Fruit fly (Drosophila melanogaster) whole organism, prepupa: ENCODE measurements around the gene Mur2B.

ENCODE experiments used
- CG10631 ChIP-seq: fragments of 200-800 bp; sonication (Bioruptor generic); optimal IDR thresholded peaks from 2 replicates; lab custom pipeline; 2016; ENCODE audit warnings: missing biosample characterization, missing genetic modification characterization
- CG11294 ChIP-seq: fragments of 200-800 bp; sonication (Bioruptor generic); IDR thresholded peaks from 2 replicates; pipeline ENCODE4 v1.3.6; 2022; ENCODE audit warnings: missing biosample characterization, missing genetic modification characterization
- CG11762 ChIP-seq: fragments of 200-800 bp; sonication (Bioruptor generic); optimal IDR thresholded peaks from 3 replicates; lab custom pipeline; 2016; ENCODE audit warnings: missing biosample characterization, missing genetic modification characterization; ENCODE audit not compliant: insufficient read depth
- CG11902 ChIP-seq: fragments of 200-800 bp; sonication (Bioruptor generic); optimal IDR thresholded peaks from 3 replicates; lab custom pipeline; 2016; ENCODE audit warnings: missing biosample characterization, missing genetic modification characterization
- CG15336 ChIP-seq: fragments of 200-800 bp; sonication (Bioruptor generic); IDR thresholded peaks from 2 replicates; pipeline ENCODE4 v1.3.6; 2022; ENCODE audit warnings: missing biosample characterization, missing genetic modification characterization
- CG1621 ChIP-seq: fragments of 200-800 bp; sonication (Bioruptor generic); optimal IDR thresholded peaks from 3 replicates; lab custom pipeline; 2018; ENCODE audit warnings: missing biosample characterization, mild to moderate bottlenecking, missing genetic modification characterization
- CG16779 ChIP-seq: fragments of 200-800 bp; sonication (Bioruptor generic); optimal IDR thresholded peaks from 3 replicates; lab custom pipeline; 2017; ENCODE audit warnings: missing biosample characterization, mild to moderate bottlenecking, missing genetic modification characterization
- CG3032 ChIP-seq: fragments of 200-800 bp; optimal IDR thresholded peaks from 2 replicates; lab custom pipeline; 2019; ENCODE audit warnings: missing biosample characterization, mild to moderate bottlenecking, missing genetic modification characterization, moderate library complexity
- CG31627 ChIP-seq: fragments of 200-800 bp; sonication (Bioruptor generic); optimal IDR thresholded peaks from 3 replicates; lab custom pipeline; 2016; ENCODE audit warnings: missing biosample characterization, missing genetic modification characterization
- CG34406 ChIP-seq: fragments of 200-800 bp; sonication (Bioruptor generic); optimal IDR thresholded peaks from 3 replicates; lab custom pipeline; 2016; ENCODE audit warnings: missing biosample characterization, missing genetic modification characterization
- CG3919 ChIP-seq: fragments of 200-800 bp; sonication (Bioruptor generic); optimal IDR thresholded peaks from 3 replicates; lab custom pipeline; 2016; ENCODE audit warnings: missing biosample characterization, missing genetic modification characterization
- CG4318 ChIP-seq: fragments of 200-800 bp; sonication (Bioruptor generic); optimal IDR thresholded peaks from 3 replicates; lab custom pipeline; 2017; ENCODE audit warnings: missing biosample characterization, mild to moderate bottlenecking, missing genetic modification characterization
- CG6276 ChIP-seq: fragments of 200-800 bp; sonication (Bioruptor generic); optimal IDR thresholded peaks from 2 replicates; lab custom pipeline; 2017; ENCODE audit warnings: missing biosample characterization, mild to moderate bottlenecking, missing genetic modification characterization
- CG6792 ChIP-seq: fragments of 200-800 bp; sonication (Bioruptor generic); optimal IDR thresholded peaks from 3 replicates; lab custom pipeline; 2016; ENCODE audit warnings: missing biosample characterization, missing genetic modification characterization
- CG6808 ChIP-seq: fragments of 200-800 bp; sonication (Bioruptor generic); optimal IDR thresholded peaks from 3 replicates; lab custom pipeline; 2017; ENCODE audit warnings: missing biosample characterization, missing genetic modification characterization, mild to moderate bottlenecking, moderate library complexity, missing genetic modification reagents
- CG6854 ChIP-seq: fragments of 200-800 bp; sonication (Bioruptor generic); optimal IDR thresholded peaks from 2 replicates; lab custom pipeline; 2017; ENCODE audit warnings: missing biosample characterization, mild to moderate bottlenecking, missing genetic modification characterization
- CG7368 ChIP-seq: fragments of 200-800 bp; sonication (Bioruptor generic); optimal IDR thresholded peaks from 3 replicates; lab custom pipeline; 2016; ENCODE audit warnings: missing biosample characterization, missing genetic modification characterization
- CG8119 ChIP-seq: fragments of 200-800 bp; sonication (Bioruptor generic); IDR thresholded peaks from 3 replicates; pipeline ENCODE4 v1.3.6; 2022; ENCODE audit warnings: missing biosample characterization, missing genetic modification characterization
- CG8319 ChIP-seq: fragments of 200-800 bp; sonication (Bioruptor generic); optimal IDR thresholded peaks from 3 replicates; lab custom pipeline; 2016; ENCODE audit warnings: missing biosample characterization, missing genetic modification characterization
- CG8632 ChIP-seq: fragments of 200-800 bp; sonication (Bioruptor generic); optimal IDR thresholded peaks from 3 replicates; lab custom pipeline; 2016; ENCODE audit warnings: missing biosample characterization, missing genetic modification characterization
- CG9139 ChIP-seq: fragments of 200-800 bp; sonication (Bioruptor generic); optimal IDR thresholded peaks from 3 replicates; lab custom pipeline; 2017; ENCODE audit warnings: missing biosample characterization, mild to moderate bottlenecking, missing genetic modification characterization
- Eip75B ChIP-seq: fragments of 200-800 bp; sonication (Bioruptor generic); optimal IDR thresholded peaks from 3 replicates; lab custom pipeline; 2016; ENCODE audit warnings: missing biosample characterization, missing genetic modification characterization
- Eip78C ChIP-seq: fragments of 200-800 bp; sonication (Bioruptor generic); peaks from one replicate; lab custom pipeline; 2016; ENCODE audit warnings: missing biosample characterization, missing genetic modification characterization
- Ets21C ChIP-seq: fragments of 200-800 bp; sonication (Bioruptor generic); optimal IDR thresholded peaks from 3 replicates; lab custom pipeline; 2016; ENCODE audit warnings: missing biosample characterization, missing genetic modification characterization
- Gug ChIP-seq: fragments of 200-800 bp; sonication (Bioruptor generic); IDR thresholded peaks from 2 replicates; pipeline ENCODE4 v1.3.6; 2022; ENCODE audit warnings: missing biosample characterization, missing genetic modification characterization
- Hr38 ChIP-seq: sonication (Bioruptor generic); optimal IDR thresholded peaks from 2 replicates; lab custom pipeline; 2016; ENCODE audit warnings: missing biosample characterization, missing genetic modification characterization
- Hr4 ChIP-seq: fragments of 200-800 bp; sonication (Bioruptor generic); optimal IDR thresholded peaks from 3 replicates; lab custom pipeline; 2016; ENCODE audit warnings: missing biosample characterization, missing genetic modification characterization
- Lpt ChIP-seq: fragments of 200-800 bp; sonication (Bioruptor generic); optimal IDR thresholded peaks from 3 replicates; lab custom pipeline; 2016; ENCODE audit warnings: missing biosample characterization, missing genetic modification characterization
- Met ChIP-seq: fragments of 200-800 bp; sonication (Bioruptor generic); optimal IDR thresholded peaks from 3 replicates; lab custom pipeline; 2016; ENCODE audit warnings: missing biosample characterization, missing genetic modification characterization
- Smox ChIP-seq: fragments of 200-800 bp; sonication (Bioruptor generic); optimal IDR thresholded peaks from 3 replicates; lab custom pipeline; 2016; ENCODE audit warnings: missing biosample characterization, missing genetic modification characterization
- Sox102F ChIP-seq: fragments of 200-800 bp; sonication (Bioruptor generic); optimal IDR thresholded peaks from 2 replicates; lab custom pipeline; 2016; ENCODE audit warnings: missing biosample characterization, mild to moderate bottlenecking, missing genetic modification characterization
- Sox14 ChIP-seq: fragments of 200-800 bp; sonication (Bioruptor generic); optimal IDR thresholded peaks from 3 replicates; lab custom pipeline; 2016; ENCODE audit warnings: missing biosample characterization, missing genetic modification characterization
- Sox15 ChIP-seq: fragments of 200-800 bp; sonication (Bioruptor generic); optimal IDR thresholded peaks from 3 replicates; lab custom pipeline; 2016; ENCODE audit warnings: missing biosample characterization, missing genetic modification characterization
- achi ChIP-seq: fragments of 200-800 bp; sonication (Bioruptor generic); optimal IDR thresholded peaks from 3 replicates; lab custom pipeline; 2016; ENCODE audit warnings: missing biosample characterization, missing genetic modification characterization
- cyc ChIP-seq: fragments of 200-800 bp; sonication (Bioruptor generic); optimal IDR thresholded peaks from 3 replicates; lab custom pipeline; 2016; ENCODE audit warnings: missing biosample characterization, missing genetic modification characterization
- dac ChIP-seq: fragments of 200-800 bp; sonication (Bioruptor generic); optimal IDR thresholded peaks from 2 replicates; lab custom pipeline; 2017; ENCODE audit warnings: missing biosample characterization, mild to moderate bottlenecking, missing genetic modification characterization
- dsx ChIP-seq: fragments of 200-800 bp; optimal IDR thresholded peaks from 3 replicates; lab custom pipeline; 2019; ENCODE audit warnings: missing biosample characterization, mild to moderate bottlenecking, missing genetic modification characterization, moderate library complexity; ENCODE audit not compliant: poor library complexity, severe bottlenecking
- eg ChIP-seq: fragments of 200-800 bp; sonication (Bioruptor generic); IDR thresholded peaks from 3 replicates; pipeline ENCODE4 v1.3.6; 2022; ENCODE audit warnings: missing biosample characterization, missing genetic modification characterization
- esn ChIP-seq: fragments of 200-800 bp; sonication (Bioruptor generic); optimal IDR thresholded peaks from 2 replicates; lab custom pipeline; 2016; ENCODE audit warnings: missing biosample characterization, mild to moderate bottlenecking, missing genetic modification characterization, moderate library complexity
- fd59A ChIP-seq: fragments of 200-800 bp; sonication (Bioruptor generic); optimal IDR thresholded peaks from 2 replicates; lab custom pipeline; 2017; ENCODE audit warnings: missing biosample characterization, mild to moderate bottlenecking, missing genetic modification characterization, missing genetic modification reagents
- lz ChIP-seq: fragments of 200-800 bp; sonication (Bioruptor generic); optimal IDR thresholded peaks from 3 replicates; lab custom pipeline; 2016; ENCODE audit warnings: missing biosample characterization, missing genetic modification characterization
- pdm3 ChIP-seq: fragments of 200-800 bp; sonication (Bioruptor generic); optimal IDR thresholded peaks from 3 replicates; lab custom pipeline; 2016; ENCODE audit warnings: missing biosample characterization, missing genetic modification characterization
- salr ChIP-seq, 2 experiments: fragments of 200-800 bp; sonication (Bioruptor generic); optimal IDR thresholded peaks; 3 replicates each; lab custom pipeline; 2016 to 2018; ENCODE audit warnings: missing biosample characterization in 2 of 2, missing genetic modification characterization in 2 of 2, mild to moderate bottlenecking in 1 of 2
- topi ChIP-seq: fragments of 200-800 bp; sonication (Bioruptor generic); optimal IDR thresholded peaks from 3 replicates; lab custom pipeline; 2016; ENCODE audit warnings: missing biosample characterization, missing genetic modification characterization
- vri ChIP-seq: fragments of 200-800 bp; sonication (Bioruptor generic); optimal IDR thresholded peaks from 3 replicates; lab custom pipeline; 2016; ENCODE audit warnings: missing biosample characterization, mild to moderate bottlenecking, missing genetic modification characterization

Gene Mur2B

dm6 chrX:1668688-1669087 is at the start of gene Mur2B:
Gene Mur2B (minus strand): TSS chrX:1668788.
- TF ChIP-seq CG8119 (GFP tag; lab: Robert Waterston, UW) (no peak), CG11762 (GFP tag; lab: Kevin White, UChicago) (no peak), CG11902 (GFP tag; lab: Kevin White, UChicago) (no peak), Sox14 (GFP tag; lab: Kevin White, UChicago) (no peak), CG9139 (no peak), Eip75B (GFP tag; lab: Kevin White, UChicago) (no peak), CG8319 (GFP tag; lab: Kevin White, UChicago) (no peak), Sox102F (GFP tag; lab: Kevin White, UChicago) (no peak), Smox (GFP tag; lab: Kevin White, UChicago) (no peak)

- TF ChIP-seq topi (no peak), CG6808 (GFP tag; lab: Kevin White, UChicago) (no peak), Hr4 (GFP tag; lab: Kevin White, UChicago) (no peak), Smox (GFP tag; lab: Kevin White, UChicago) (no peak), dac (GFP tag; lab: Kevin White, UChicago) (no peak), cyc (GFP tag; lab: Kevin White, UChicago) (no peak)
These were observed 46.3 kb upstream of the Mur2B start for dm6 chrX:1714874-1715273.

- no peak for TF ChIP-seq vri
- TF ChIP-seq CG8319 (GFP tag; lab: Kevin White, UChicago) = no peak
- TF ChIP-seq CG15336 = no peak
- no peak for TF ChIP-seq Eip78C (GFP tag; lab: Kevin White, UChicago)
- no peak for TF ChIP-seq CG6276 (GFP tag; lab: Kevin White, UChicago)
- TF ChIP-seq CG8632 (GFP tag; lab: Kevin White, UChicago) = no peak
- no peak for TF ChIP-seq dsx
- TF ChIP-seq CG3032 = no peak
- no peak for TF ChIP-seq Ets21C
- no peak for TF ChIP-seq CG11294 (GFP tag; lab: Robert Waterston, UW)
- TF ChIP-seq CG16779 = no peak
- no peak for TF ChIP-seq Lpt (GFP tag; lab: Kevin White, UChicago)
These were observed 41.5 kb upstream of the Mur2B start, which contains the start of gene CG3795 for dm6 chrX:1710082-1710481. Gene CG3795 (minus strand): TSS chrX:1710182.

- TF ChIP-seq dsx = no peak
- no peak for TF ChIP-seq Lpt (GFP tag; lab: Kevin White, UChicago)
- no peak for TF ChIP-seq CG6854 (GFP tag; lab: Kevin White, UChicago)
- peak; percentile 16 for TF ChIP-seq Eip78C (GFP tag; lab: Kevin White, UChicago)
- TF ChIP-seq CG6808 (GFP tag; lab: Kevin White, UChicago) = peak; percentile 50
- no peak for TF ChIP-seq CG8632 (GFP tag; lab: Kevin White, UChicago)
- no peak for TF ChIP-seq Met (GFP tag; lab: Kevin White, UChicago)
- TF ChIP-seq Sox15 (GFP tag; lab: Kevin White, UChicago) = no peak
- no peak for TF ChIP-seq esn (GFP tag; lab: Kevin White, UChicago)
- no peak for TF ChIP-seq pdm3 (GFP tag; lab: Kevin White, UChicago)
- no peak for TF ChIP-seq CG11294 (GFP tag; lab: Robert Waterston, UW)
- TF ChIP-seq CG16779 = no peak
- TF ChIP-seq CG6792 = no peak
- TF ChIP-seq achi (GFP tag; lab: Kevin White, UChicago) = no peak
- no peak for TF ChIP-seq CG3919 (GFP tag; lab: Kevin White, UChicago)
- no peak for TF ChIP-seq CG11762 (GFP tag; lab: Kevin White, UChicago)
- TF ChIP-seq CG7368 (GFP tag; lab: Kevin White, UChicago) = no peak
- no peak for TF ChIP-seq CG10631 (GFP tag; lab: Kevin White, UChicago)
- no peak for TF ChIP-seq CG1621 (tag; lab: Kevin White, UChicago)
- peak; percentile 4 for TF ChIP-seq cyc (GFP tag; lab: Kevin White, UChicago)
- TF ChIP-seq CG31627 (GFP tag; lab: Kevin White, UChicago) = no peak
- TF ChIP-seq CG11902 (GFP tag; lab: Kevin White, UChicago) = no peak
- TF ChIP-seq Eip75B (GFP tag; lab: Kevin White, UChicago) = peak; percentile 27
- TF ChIP-seq dac (GFP tag; lab: Kevin White, UChicago) = no peak
- no peak for TF ChIP-seq CG3032
- TF ChIP-seq CG4318 = no peak
- TF ChIP-seq eg (GFP tag; lab: Robert Waterston, UW) = no peak
- 0 out of 2 replicates have a peak, but pooled peaks have one; percentile 9 for TF ChIP-seq CG15336
- no peak for TF ChIP-seq Gug (GFP tag; lab: Robert Waterston, UW)
- TF ChIP-seq salr (GFP tag; optimal IDR thresholded peaks at IDR 0.05; lab: Kevin White, UChicago) = no peak
- no peak for TF ChIP-seq CG34406
- no peak for TF ChIP-seq vri
- no peak for TF ChIP-seq lz (GFP tag; lab: Kevin White, UChicago)
- no peak for TF ChIP-seq fd59A (GFP tag; lab: Kevin White, UChicago)
- no peak for TF ChIP-seq Hr38 (GFP tag; lab: Kevin White, UChicago)
- TF ChIP-seq Ets21C = no peak
These were observed 37.3 kb upstream of the Mur2B start for dm6 chrX:1705929-1706328.
